In the genomic region with DNA sequence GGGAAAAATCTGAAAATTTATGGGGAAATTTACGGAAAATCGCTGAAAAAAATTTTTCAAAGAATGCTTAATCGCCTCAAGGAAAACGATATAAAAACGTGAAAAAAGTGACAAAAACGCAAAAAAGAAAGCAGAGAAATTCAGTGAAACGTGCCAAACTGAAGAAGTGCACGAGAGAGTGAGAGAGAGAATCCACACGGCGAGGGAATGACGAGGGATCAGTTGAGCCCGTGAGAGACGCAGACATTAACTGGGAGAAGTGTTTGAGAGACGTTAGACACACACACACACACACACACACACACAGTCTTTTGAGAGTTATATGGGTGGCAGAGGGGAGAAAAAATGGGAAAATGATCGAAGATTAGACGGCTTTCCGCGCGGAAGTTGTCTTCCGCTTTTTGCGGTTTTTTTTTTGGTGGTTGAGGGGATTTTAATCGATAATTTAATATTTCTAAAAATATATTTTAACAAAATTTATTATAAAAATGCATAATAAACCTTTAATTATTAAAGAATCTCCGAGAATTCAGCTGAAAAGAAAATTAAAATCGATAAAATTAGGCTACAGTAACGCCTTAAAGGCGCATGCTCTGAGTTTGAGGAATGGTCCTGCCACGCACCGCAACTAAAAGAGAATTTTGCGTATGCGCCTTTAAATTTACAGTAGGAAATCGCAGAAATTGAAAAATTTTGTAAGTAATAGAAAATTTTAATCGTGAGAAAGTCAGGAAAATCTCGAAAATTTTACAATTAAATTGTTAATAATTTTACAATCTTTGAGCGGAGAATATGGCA, we compare ENCODE assay signal across 6 worm cellular contexts.
TF ChIP-seq lines count a peak whose summit lies in the region.

No protein-coding gene starts in this region.

TF ChIP-seq in whole organism, L1 larva, 84 proteins besides CTCF, POLR2A, EP300 and RAD21 (continued from another document and continues in another):
- TF ChIP-seq ets-5 (GFP tag; IDR thresholded peaks at IDR 0.05; lab: Robert Waterston, UW) (no peak), aha-1 (tag; optimal IDR thresholded peaks at IDR 0.05; lab: Kevin White, UChicago) (peak; percentile 53), hpl-2 (GFP tag; optimal IDR thresholded peaks at IDR 0.05; lab: Kevin White, UChicago) (no peak), zip-4 (GFP tag; optimal IDR thresholded peaks at IDR 0.05; lab: Kevin White, UChicago) (no peak), lin-13 (GFP tag; optimal IDR thresholded peaks at IDR 0.05; lab: Kevin White, UChicago) (peak; percentile 7), fkh-10 (GFP tag; optimal IDR thresholded peaks at IDR 0.05; lab: Kevin White, UChicago) (peak; percentile 23), irx-1 (tag; optimal IDR thresholded peaks at IDR 0.05; lab: Kevin White, UChicago) (no peak), nhr-76 (tag; optimal IDR thresholded peaks at IDR 0.05; lab: Kevin White, UChicago) (no peak), F16B12.6 (tag; optimal IDR thresholded peaks at IDR 0.05; lab: Kevin White, UChicago) (peak; percentile 41), snpc-4 (tag; optimal IDR thresholded peaks at IDR 0.05; lab: Kevin White, UChicago) (peak; percentile 50), ces-1 (GFP tag; optimal IDR thresholded peaks at IDR 0.05; lab: Kevin White, UChicago) (no peak), pqm-1 (tag; optimal IDR thresholded peaks at IDR 0.05; lab: Kevin White, UChicago) (no peak), nhr-237 (tag; optimal IDR thresholded peaks at IDR 0.05; lab: Kevin White, UChicago) (peak; percentile 29), nhr-85 (tag; lab: Kevin White, UChicago) (peak; percentile 12), mab-9 (GFP tag; IDR thresholded peaks at IDR 0.05; lab: Robert Waterston, UW) (no peak), nhr-20 (tag; optimal IDR thresholded peaks at IDR 0.05; lab: Kevin White, UChicago) (peak; percentile 53), alr-1 (tag; optimal IDR thresholded peaks at IDR 0.05; lab: Kevin White, UChicago; ENCODE audit: borderline replicate concordance) (no peak), ceh-88 (GFP tag; IDR thresholded peaks at IDR 0.05; lab: Robert Waterston, UW) (no peak), tbx-2 (tag; optimal IDR thresholded peaks at IDR 0.05; lab: Kevin White, UChicago) (peak; percentile 53), pag-3 (tag; optimal IDR thresholded peaks at IDR 0.05; lab: Kevin White, UChicago; ENCODE audit: borderline replicate concordance, insufficient read depth) (no peak), unc-98 (GFP tag; IDR thresholded peaks at IDR 0.05; lab: Robert Waterston, UW) (no peak)

TF ChIP-seq in whole organism, L2 larva, 48 proteins besides CTCF, POLR2A, EP300 and RAD21 (continued from another document and continues in another):
- TF ChIP-seq nhr-25 (tag; optimal IDR thresholded peaks at IDR 0.05; lab: Kevin White, UChicago) (peak; percentile 19), Y55F3AM.14 (GFP tag; optimal IDR thresholded peaks at IDR 0.05; lab: Kevin White, UChicago) (no peak), alr-1 (tag; optimal IDR thresholded peaks at IDR 0.05; lab: Kevin White, UChicago) (no peak), ZK546.5 (tag; optimal IDR thresholded peaks at IDR 0.05; lab: Kevin White, UChicago) (no peak), fos-1 (tag; optimal IDR thresholded peaks at IDR 0.05; lab: Kevin White, UChicago) (peak; percentile 61), lin-13 (GFP tag; optimal IDR thresholded peaks at IDR 0.05; lab: Kevin White, UChicago) (peak; percentile 56), unc-39 (tag; optimal IDR thresholded peaks at IDR 0.05; lab: Kevin White, UChicago) (no peak), ceh-16 (tag; optimal IDR thresholded peaks at IDR 0.05; lab: Kevin White, UChicago) (no peak), ztf-11 (tag; optimal IDR thresholded peaks at IDR 0.05; lab: Kevin White, UChicago) (no peak), sma-3 (GFP tag; optimal IDR thresholded peaks at IDR 0.05; lab: Kevin White, UChicago) (no peak), lsy-2 (tag; optimal IDR thresholded peaks at IDR 0.05; lab: Kevin White, UChicago) (peak in 1 of 2 experiments; percentile 78), nhr-11 (tag; optimal IDR thresholded peaks at IDR 0.05; lab: Kevin White, UChicago) (no peak), sem-4 (tag; optimal IDR thresholded peaks at IDR 0.05; lab: Kevin White, UChicago) (peak; percentile 12), unc-62 (GFP tag; optimal IDR thresholded peaks at IDR 0.05; lab: Kevin White, UChicago) (no peak), unc-55 (GFP tag; optimal IDR thresholded peaks at IDR 0.05; lab: Kevin White, UChicago) (peak; percentile 73), mab-5 (tag; optimal IDR thresholded peaks at IDR 0.05; lab: Kevin White, UChicago) (no peak), mbf-1 (tag; optimal IDR thresholded peaks at IDR 0.05; lab: Kevin White, UChicago) (no peak), skn-1 (tag; optimal IDR thresholded peaks at IDR 0.05; lab: Kevin White, UChicago) (no peak), peb-1 (tag; optimal IDR thresholded peaks at IDR 0.05; lab: Kevin White, UChicago) (no peak), snpc-4 (tag; optimal IDR thresholded peaks at IDR 0.05; lab: Kevin White, UChicago) (peak; percentile 22), nhr-77 (tag; optimal IDR thresholded peaks at IDR 0.05; lab: Kevin White, UChicago) (no peak)

TF ChIP-seq in whole organism, L3 larva, 47 proteins besides CTCF, POLR2A, EP300 and RAD21 (continued from another document):
- TF ChIP-seq tbx-2 (tag; optimal IDR thresholded peaks at IDR 0.05; lab: Kevin White, UChicago) (no peak), skn-1 (tag; optimal IDR thresholded peaks at IDR 0.05; lab: Kevin White, UChicago) (peak; percentile 45), egl-27 (tag; optimal IDR thresholded peaks at IDR 0.05; lab: Kevin White, UChicago) (no peak), nhr-25 (tag; optimal IDR thresholded peaks at IDR 0.05; lab: Kevin White, UChicago) (peak; percentile 47), nfya-1 (tag; optimal IDR thresholded peaks at IDR 0.05; lab: Kevin White, UChicago; ENCODE audit: insufficient read depth) (peak; percentile 82), nhr-67 (tag; optimal IDR thresholded peaks at IDR 0.05; lab: Kevin White, UChicago) (no peak), fkh-10 (GFP tag; optimal IDR thresholded peaks at IDR 0.05; lab: Kevin White, UChicago) (peak; percentile 32), lin-15B (tag; optimal IDR thresholded peaks at IDR 0.05; lab: Kevin White, UChicago) (peak; percentile 71), nhr-237 (tag; optimal IDR thresholded peaks at IDR 0.05; lab: Kevin White, UChicago) (no peak), ceh-16 (tag; optimal IDR thresholded peaks at IDR 0.05; lab: Kevin White, UChicago) (no peak), elt-3 (tag; optimal IDR thresholded peaks at IDR 0.05; lab: Kevin White, UChicago) (no peak), nhr-77 (tag; optimal IDR thresholded peaks at IDR 0.05; lab: Kevin White, UChicago) (no peak), nhr-23 (tag; optimal IDR thresholded peaks at IDR 0.05; lab: Kevin White, UChicago) (peak; percentile 22), jun-1 (tag; optimal IDR thresholded peaks at IDR 0.05; lab: Kevin White, UChicago) (peak; percentile 11)
TF ChIP-seq in whole organism, L3 larva: peak in this region for 14.

TF ChIP-seq in whole organism, L4 larva, 104 proteins besides CTCF, POLR2A, EP300 and RAD21 (continued from another document and continues in another):
- no peak for TF ChIP-seq ZK546.5 (tag; optimal IDR thresholded peaks at IDR 0.05; lab: Kevin White, UChicago)
- peak; percentile 74 for TF ChIP-seq nhr-77 (tag; optimal IDR thresholded peaks at IDR 0.05; lab: Kevin White, UChicago)
- peak; percentile 70 for TF ChIP-seq hlh-11 (tag; optimal IDR thresholded peaks at IDR 0.05; lab: Kevin White, UChicago)
- 0 out of 2 replicates have a peak, but pooled peaks have one; percentile 41 for TF ChIP-seq Y48G9A.11 (GFP tag; IDR thresholded peaks at IDR 0.05; lab: Robert Waterston, UW)
- peak; percentile 60 for TF ChIP-seq mes-2 (tag; optimal IDR thresholded peaks at IDR 0.05; lab: Kevin White, UChicago; ENCODE audit: poor library complexity, severe bottlenecking)
- TF ChIP-seq zag-1 (tag; optimal IDR thresholded peaks at IDR 0.05; lab: Kevin White, UChicago): no peak
- TF ChIP-seq nhr-48 (tag; optimal IDR thresholded peaks at IDR 0.05; lab: Kevin White, UChicago): peak; percentile 11
- TF ChIP-seq hlh-30 (tag; optimal IDR thresholded peaks at IDR 0.05; lab: Kevin White, UChicago; ENCODE audit: insufficient read depth): peak; percentile 87
- TF ChIP-seq mdt-29 (GFP tag; IDR thresholded peaks at IDR 0.05; lab: Robert Waterston, UW): no peak
- TF ChIP-seq unc-62 (GFP tag; optimal IDR thresholded peaks at IDR 0.05 in 1 of 2; lab: Kevin White, UChicago): peak in 1 of 2 experiments; percentile 87
- TF ChIP-seq unc-62 (tag; optimal IDR thresholded peaks at IDR 0.05; lab: Kevin White, UChicago): no peak
- TF ChIP-seq lin-29 (GFP tag; IDR thresholded peaks at IDR 0.05; lab: Robert Waterston, UW): no peak
- no peak for TF ChIP-seq mxl-2 (GFP tag; conservative IDR thresholded peaks at IDR 0.05; lab: Robert Waterston, UW)
- TF ChIP-seq Y5F2A.4 (GFP tag; optimal IDR thresholded peaks at IDR 0.05; lab: Kevin White, UChicago): no peak
- no peak for TF ChIP-seq lin-39 (tag; optimal IDR thresholded peaks at IDR 0.05; lab: Kevin White, UChicago)
- TF ChIP-seq lsy-2 (tag; optimal IDR thresholded peaks at IDR 0.05; lab: Kevin White, UChicago): peak in 1 of 2 experiments; percentile 37
- TF ChIP-seq spr-3 (GFP tag; optimal IDR thresholded peaks at IDR 0.05; lab: Kevin White, UChicago): no peak
- no peak for TF ChIP-seq zip-11 (GFP tag; IDR thresholded peaks at IDR 0.05; lab: Robert Waterston, UW)
- TF ChIP-seq daf-12 (tag; optimal IDR thresholded peaks at IDR 0.05; lab: Kevin White, UChicago): no peak
- no peak for TF ChIP-seq F10B5.3 (tag; optimal IDR thresholded peaks at IDR 0.05; lab: Kevin White, UChicago)
- TF ChIP-seq nhr-41 (GFP tag; IDR thresholded peaks at IDR 0.05; lab: Robert Waterston, UW): no peak
- no peak for TF ChIP-seq T26A8.4 (GFP tag; IDR thresholded peaks at IDR 0.05; lab: Robert Waterston, UW)
- TF ChIP-seq ceh-62 (tag; optimal IDR thresholded peaks at IDR 0.05; lab: Kevin White, UChicago): no peak
- no peak for TF ChIP-seq sdz-12 (GFP tag; optimal IDR thresholded peaks at IDR 0.05; lab: Kevin White, UChicago)

TF ChIP-seq in whole organism, late embryonic, 69 proteins besides CTCF, POLR2A, EP300 and RAD21 (continued from another document and continues in another):
- peak; percentile 41 for TF ChIP-seq ceh-31 (tag; optimal IDR thresholded peaks at IDR 0.05; lab: Kevin White, UChicago)
- TF ChIP-seq ceh-9 (tag; optimal IDR thresholded peaks at IDR 0.05; lab: Kevin White, UChicago): no peak
- TF ChIP-seq ets-4 (tag; optimal IDR thresholded peaks at IDR 0.05; lab: Kevin White, UChicago): peak; percentile 37
- no peak for TF ChIP-seq sox-2 (GFP tag; IDR thresholded peaks at IDR 0.05; lab: Robert Waterston, UW)
- peak; percentile 4 for TF ChIP-seq unc-42 (tag; optimal IDR thresholded peaks at IDR 0.05; lab: Kevin White, UChicago)
- TF ChIP-seq ztf-16 (tag; optimal IDR thresholded peaks at IDR 0.05; lab: Kevin White, UChicago): no peak
- TF ChIP-seq dmd-4 (tag; optimal IDR thresholded peaks at IDR 0.05; lab: Kevin White, UChicago; ENCODE audit: borderline replicate concordance): no peak
- peak; percentile 28 for TF ChIP-seq tbx-2 (tag; optimal IDR thresholded peaks at IDR 0.05; lab: Kevin White, UChicago)
- TF ChIP-seq syd-9 (tag; optimal IDR thresholded peaks at IDR 0.05; lab: Kevin White, UChicago): no peak
- no peak for TF ChIP-seq C38D4.7 (GFP tag; optimal IDR thresholded peaks at IDR 0.05; lab: Kevin White, UChicago)
- TF ChIP-seq ceh-18 (tag; optimal IDR thresholded peaks at IDR 0.05; lab: Kevin White, UChicago): peak; percentile 22
- TF ChIP-seq nhr-11 (tag; optimal IDR thresholded peaks at IDR 0.05; lab: Kevin White, UChicago): no peak
- TF ChIP-seq F13H6.1 (tag; optimal IDR thresholded peaks at IDR 0.05; lab: Kevin White, UChicago): no peak
- TF ChIP-seq ceh-22 (tag; optimal IDR thresholded peaks at IDR 0.05; lab: Kevin White, UChicago): no peak
- no peak for TF ChIP-seq gmeb-2 (tag; optimal IDR thresholded peaks at IDR 0.05; lab: Kevin White, UChicago)
- TF ChIP-seq pax-1 (tag; optimal IDR thresholded peaks at IDR 0.05; lab: Kevin White, UChicago): peak; percentile 45
- TF ChIP-seq ceh-45 (GFP tag; IDR thresholded peaks at IDR 0.05; lab: Robert Waterston, UW): no peak
- TF ChIP-seq elt-2 (tag; optimal IDR thresholded peaks at IDR 0.05; lab: Kevin White, UChicago): no peak
- no peak for TF ChIP-seq hlh-6 (tag; optimal IDR thresholded peaks at IDR 0.05; lab: Kevin White, UChicago)
- peak; percentile 33 for TF ChIP-seq dve-1 (tag; optimal IDR thresholded peaks at IDR 0.05; lab: Kevin White, UChicago)
- TF ChIP-seq pros-1 (tag; optimal IDR thresholded peaks at IDR 0.05; lab: Kevin White, UChicago): no peak
- TF ChIP-seq hlh-30 (tag; optimal IDR thresholded peaks at IDR 0.05; lab: Kevin White, UChicago; ENCODE audit: insufficient read depth): peak; percentile 42
- no peak for TF ChIP-seq odd-2 (tag; optimal IDR thresholded peaks at IDR 0.05; lab: Kevin White, UChicago)
- TF ChIP-seq eyg-1 (tag; optimal IDR thresholded peaks at IDR 0.05; lab: Kevin White, UChicago): no peak
- no peak for TF ChIP-seq pqm-1 (tag; optimal IDR thresholded peaks at IDR 0.05; lab: Kevin White, UChicago)
- no peak for TF ChIP-seq che-1 (tag; optimal IDR thresholded peaks at IDR 0.05; lab: Kevin White, UChicago)

TF ChIP-seq in whole organism, young adult, 124 proteins besides CTCF, POLR2A, EP300 and RAD21 (continued from another document and continues in another):
- TF ChIP-seq Y95B8A.8 (GFP tag; IDR thresholded peaks at IDR 0.05; lab: Robert Waterston, UW) (peak; percentile 78; the same call in 1 of the 2 replicates), rcor-1 (GFP tag; IDR thresholded peaks at IDR 0.05; lab: Robert Waterston, UW) (peak; percentile 82), K12H6.12 (tag; optimal IDR thresholded peaks at IDR 0.05; lab: Kevin White, UChicago) (peak; percentile 15), F49E8.2 (tag; optimal IDR thresholded peaks at IDR 0.05; lab: Kevin White, UChicago; ENCODE audit: insufficient read depth) (peak; percentile 65), athp-1 (tag; optimal IDR thresholded peaks at IDR 0.05; lab: Kevin White, UChicago) (peak; percentile 82), repo-1 (tag; optimal IDR thresholded peaks at IDR 0.05; lab: Kevin White, UChicago) (no peak), lin-40 (tag; optimal IDR thresholded peaks at IDR 0.05; lab: Kevin White, UChicago) (peak; percentile 20), aptf-2 (GFP tag; conservative IDR thresholded peaks at IDR 0.05; lab: Robert Waterston, UW) (no peak), snpc-4 (GFP tag; optimal IDR thresholded peaks at IDR 0.05; lab: Kevin White, UChicago) (no peak), snpc-4 (tag; optimal IDR thresholded peaks at IDR 0.05; lab: Kevin White, UChicago) (peak in 2 of 4 experiments; percentile 17 to 60), madf-10 (tag; optimal IDR thresholded peaks at IDR 0.05; lab: Kevin White, UChicago) (no peak), ceh-100 (GFP tag; IDR thresholded peaks at IDR 0.05; lab: Robert Waterston, UW) (peak; percentile 68), nhr-27 (tag; optimal IDR thresholded peaks at IDR 0.05; lab: Kevin White, UChicago) (no peak), akir-1 (GFP tag; optimal IDR thresholded peaks at IDR 0.05; lab: Kevin White, UChicago) (no peak), pbrm-1 (GFP tag; IDR thresholded peaks at IDR 0.05; lab: Robert Waterston, UW) (peak; percentile 70), nfya-1 (tag; optimal IDR thresholded peaks at IDR 0.05; lab: Kevin White, UChicago; ENCODE audit: borderline replicate concordance, insufficient read depth) (no peak), madf-8 (GFP tag; conservative IDR thresholded peaks at IDR 0.05; lab: Robert Waterston, UW) (peak; percentile 97), attf-6 (GFP tag; IDR thresholded peaks at IDR 0.05; lab: Robert Waterston, UW) (peak; percentile 75), madf-6 (GFP tag; IDR thresholded peaks at IDR 0.05; lab: Robert Waterston, UW) (peak; percentile 99), F33H1.4 (GFP tag; IDR thresholded peaks at IDR 0.05; lab: Robert Waterston, UW) (peak; percentile 99), D2030.7 (GFP tag; IDR thresholded peaks at IDR 0.05; lab: Robert Waterston, UW) (peak; percentile 94), cebp-1 (GFP tag; IDR thresholded peaks at IDR 0.05; lab: Robert Waterston, UW) (no peak), cebp-1 (tag; optimal IDR thresholded peaks at IDR 0.05; lab: Kevin White, UChicago) (peak; percentile 44), B0336.3 (GFP tag; IDR thresholded peaks at IDR 0.05; lab: Robert Waterston, UW) (peak; percentile 72), hrde-1 (tag; optimal IDR thresholded peaks at IDR 0.05; lab: Kevin White, UChicago; ENCODE audit: borderline replicate concordance) (peak; percentile 38), lir-1 (GFP tag; conservative IDR thresholded peaks at IDR 0.05; lab: Robert Waterston, UW) (peak; percentile 56; the same call in 1 of the 2 replicates), ekl-4 (GFP tag; IDR thresholded peaks at IDR 0.05; lab: Robert Waterston, UW) (peak; percentile 74), pha-4 (tag; optimal IDR thresholded peaks at IDR 0.05; lab: Kevin White, UChicago) (no peak), ceh-91 (GFP tag; IDR thresholded peaks at IDR 0.05; lab: Robert Waterston, UW) (peak; percentile 93), hsf-1 (GFP tag; IDR thresholded peaks at IDR 0.05; lab: Robert Waterston, UW) (peak; percentile 77)
